Worm (Caenorhabditis elegans) whole organism, late embryonic: ENCODE results near the gene srd-68.

ENCODE experiments used
- K02D7.2 ChIP-seq: sonication (generic microtip); optimal IDR thresholded peaks from 2 replicates; lab custom pipeline; 2017; ENCODE audit warnings: mild to moderate bottlenecking, missing genetic modification characterization, missing compliant biosample characterization
- ama-1 ChIP-seq: fragments of 150-350 bp; optimal IDR thresholded peaks from 2 replicates; lab custom pipeline; 2014
- ceh-19 ChIP-seq: fragments of 200-800 bp; sonication (Bioruptor generic); optimal IDR thresholded peaks from 2 replicates; lab custom pipeline; 2018; ENCODE audit warnings: mild to moderate bottlenecking, missing genetic modification characterization, missing compliant biosample characterization
- ceh-22 ChIP-seq: sonication (generic microtip); optimal IDR thresholded peaks from 2 replicates; lab custom pipeline; 2017; ENCODE audit warnings: missing biosample characterization, missing genetic modification characterization
- ceh-48 ChIP-seq: sonication (generic microtip); optimal IDR thresholded peaks from 2 replicates; lab custom pipeline; 2016; ENCODE audit warnings: missing genetic modification characterization, inconsistent platforms, missing compliant biosample characterization
- dve-1 ChIP-seq: sonication (generic microtip); optimal IDR thresholded peaks from 2 replicates; lab custom pipeline; 2017; ENCODE audit warnings: antibody characterized with exemption, mild to moderate bottlenecking, missing genetic modification characterization, missing compliant biosample characterization
- fax-1 ChIP-seq: sonication (generic microtip); optimal IDR thresholded peaks from 2 replicates; lab custom pipeline; 2016; ENCODE audit warnings: missing genotype, missing genetic modification characterization, missing compliant biosample characterization
- nhr-11 ChIP-seq: fragments of 150-350 bp; optimal IDR thresholded peaks from 2 replicates; lab custom pipeline; 2014; ENCODE audit warnings: missing biosample characterization, missing genetic modification characterization
- pha-2 ChIP-seq: sonication (generic microtip); optimal IDR thresholded peaks from 2 replicates; lab custom pipeline; 2017; ENCODE audit warnings: mild to moderate bottlenecking, missing genetic modification characterization, missing compliant biosample characterization
- tbx-7 ChIP-seq: sonication (generic microtip); optimal IDR thresholded peaks from 2 replicates; lab custom pipeline; 2016; ENCODE audit warnings: missing genotype, missing genetic modification characterization, missing compliant biosample characterization
- zip-5 ChIP-seq: sonication (generic microtip); optimal IDR thresholded peaks from 2 replicates; lab custom pipeline; 2016; ENCODE audit warnings: missing genetic modification characterization, missing compliant biosample characterization

DNA sequence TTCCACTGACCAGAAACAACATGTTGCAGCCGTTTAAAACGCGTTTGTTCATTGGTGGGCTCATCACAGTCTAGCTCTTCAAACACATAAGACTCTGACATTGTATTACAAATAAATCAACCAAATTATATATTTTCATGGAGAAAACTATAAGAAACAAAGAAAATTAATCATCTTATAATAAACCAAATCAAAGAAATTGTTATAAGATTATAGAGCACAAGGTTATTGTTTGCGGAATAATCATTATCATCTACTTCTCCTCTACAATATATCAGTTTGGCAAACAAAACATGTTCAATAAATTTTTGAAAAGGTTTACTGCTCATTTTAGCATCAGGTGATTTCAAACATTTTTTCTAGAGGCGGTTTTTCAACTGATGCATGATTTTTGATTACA, 40.9 kb downstream of the srd-68 start, which contains the start of the genes clec-32 and clec-24:
- TF ChIP-seq zip-5 (no peak), K02D7.2 (tag; lab: Kevin White, UChicago) (no peak), tbx-7 (no peak), ceh-19 (GFP tag; lab: Kevin White, UChicago) (no peak), nhr-11 (tag; lab: Kevin White, UChicago) (no peak), ceh-22 (tag; lab: Kevin White, UChicago) (no peak), ceh-48 (no peak), fax-1 (tag; lab: Kevin White, UChicago) (no peak), ama-1 (lab: Kevin White, UChicago) (no peak), dve-1 (no peak), pha-2 (no peak)
